Worm (Caenorhabditis elegans) whole organism, L2 larva: ENCODE measurements around the gene spe-45.

Experiments used
- C34F6.9 ChIP-seq: fragments of 150-350 bp; optimal IDR thresholded peaks from 2 replicates; lab custom pipeline; 2014; ENCODE audit warnings: missing biosample characterization, missing genetic modification characterization
- F13H6.1 ChIP-seq: sonication (generic microtip); optimal IDR thresholded peaks from 2 replicates; lab custom pipeline; 2016; ENCODE audit warnings: missing genetic modification characterization, missing compliant biosample characterization
- R02D3.7 ChIP-seq: fragments of 150-350 bp; optimal IDR thresholded peaks from 2 replicates; lab custom pipeline; 2014; ENCODE audit warnings: missing biosample characterization, missing genetic modification characterization
- Y55F3AM.14 ChIP-seq: fragments of 200-800 bp; sonication (Bioruptor generic); optimal IDR thresholded peaks from 2 replicates; lab custom pipeline; 2018; ENCODE audit warnings: mild to moderate bottlenecking, missing genetic modification characterization, missing compliant biosample characterization
- alr-1 ChIP-seq: fragments of 150-350 bp; optimal IDR thresholded peaks from 2 replicates; lab custom pipeline; 2014; ENCODE audit warnings: missing biosample characterization, missing genetic modification characterization
- aly-2 ChIP-seq: fragments of 150-350 bp; optimal IDR thresholded peaks from 2 replicates; lab custom pipeline; 2014; ENCODE audit warnings: missing biosample characterization, missing genetic modification characterization
- ama-1 ChIP-seq: fragments of 150-350 bp; optimal IDR thresholded peaks from 2 replicates; lab custom pipeline; 2018; ENCODE audit warnings: inconsistent platforms
- ceh-82 ChIP-seq: fragments of 150-350 bp; optimal IDR thresholded peaks from 2 replicates; lab custom pipeline; 2014; ENCODE audit warnings: missing biosample characterization, missing genetic modification characterization
- crh-2 ChIP-seq: sonication (generic microtip); optimal IDR thresholded peaks from 2 replicates; lab custom pipeline; 2017; ENCODE audit warnings: missing biosample characterization, missing genetic modification characterization
- egl-27 ChIP-seq: sonication (generic microtip); optimal IDR thresholded peaks from 3 replicates; lab custom pipeline; 2017; ENCODE audit warnings: missing biosample characterization, missing genetic modification reagents, missing genetic modification characterization
- elt-3 ChIP-seq: sonication (generic microtip); optimal IDR thresholded peaks from 2 replicates; lab custom pipeline; 2017; ENCODE audit warnings: missing biosample characterization, missing genetic modification characterization
- fos-1 ChIP-seq: fragments of 150-350 bp; optimal IDR thresholded peaks from 2 replicates; lab custom pipeline; 2014; ENCODE audit warnings: missing biosample characterization, missing genetic modification characterization
- gmeb-1 ChIP-seq: fragments of 150-350 bp; optimal IDR thresholded peaks from 2 replicates; lab custom pipeline; 2014; ENCODE audit warnings: missing biosample characterization, missing genetic modification characterization
- lin-11 ChIP-seq: fragments of 150-350 bp; sonication (generic microtip); optimal IDR thresholded peaks from 2 replicates; lab custom pipeline; 2014; ENCODE audit warnings: missing biosample characterization, missing genetic modification characterization, inconsistent platforms, mixed read lengths
- lin-13 ChIP-seq: fragments of 150-350 bp; optimal IDR thresholded peaks from 2 replicates; lab custom pipeline; 2014; ENCODE audit warnings: missing biosample characterization, missing genetic modification reagents, missing genetic modification characterization
- lin-39 ChIP-seq: fragments of 150-350 bp; optimal IDR thresholded peaks from 2 replicates; lab custom pipeline; 2014; ENCODE audit warnings: missing biosample characterization, missing genetic modification reagents, missing genetic modification characterization
- lsy-2 ChIP-seq, 2 experiments: fragments of 150-350 bp in 1 of 2; sonication (generic microtip) in 1 of 2; optimal IDR thresholded peaks; 2 replicates each; lab custom pipeline; 2014 to 2017; ENCODE audit warnings: missing biosample characterization in 2 of 2, missing genetic modification characterization in 2 of 2
- mab-5 ChIP-seq: fragments of 150-350 bp; optimal IDR thresholded peaks from 2 replicates; lab custom pipeline; 2014; ENCODE audit warnings: missing biosample characterization, missing genetic modification characterization
- mbf-1 ChIP-seq: sonication (generic microtip); optimal IDR thresholded peaks from 2 replicates; lab custom pipeline; 2017; ENCODE audit warnings: missing biosample characterization, missing genetic modification characterization
- mdl-1 ChIP-seq, 2 experiments: fragments of 150-350 bp in 1 of 2; sonication (generic microtip) in 1 of 2; optimal IDR thresholded peaks; 2 replicates each; lab custom pipeline; 2017; ENCODE audit warnings: missing biosample characterization in 2 of 2, missing genetic modification characterization in 2 of 2
- nhr-12 ChIP-seq: fragments of 150-350 bp; optimal IDR thresholded peaks from 2 replicates; lab custom pipeline; 2014; ENCODE audit warnings: missing biosample characterization, missing genetic modification characterization
- nhr-129 ChIP-seq: fragments of 150-350 bp; optimal IDR thresholded peaks from 2 replicates; lab custom pipeline; 2014; ENCODE audit warnings: missing biosample characterization, missing genetic modification characterization
- nhr-23 ChIP-seq: fragments of 150-350 bp; optimal IDR thresholded peaks from 2 replicates; lab custom pipeline; 2014; ENCODE audit warnings: missing biosample characterization, missing genetic modification reagents, missing genetic modification characterization
- nhr-237 ChIP-seq: fragments of 150-350 bp; optimal IDR thresholded peaks from 2 replicates; lab custom pipeline; 2014; ENCODE audit warnings: missing biosample characterization, missing genetic modification characterization
- nhr-25 ChIP-seq: fragments of 150-350 bp; sonication (generic microtip); optimal IDR thresholded peaks from 3 replicates; lab custom pipeline; 2014; ENCODE audit warnings: missing biosample characterization, missing genetic modification characterization
- nhr-77 ChIP-seq: fragments of 150-350 bp; optimal IDR thresholded peaks from 2 replicates; lab custom pipeline; 2014; ENCODE audit warnings: missing biosample characterization, missing genetic modification characterization
- sem-4 ChIP-seq: fragments of 150-350 bp; optimal IDR thresholded peaks from 2 replicates; lab custom pipeline; 2014; ENCODE audit warnings: missing biosample characterization, missing genetic modification reagents, missing genetic modification characterization
- skn-1 ChIP-seq: sonication (generic microtip); optimal IDR thresholded peaks from 2 replicates; lab custom pipeline; 2017; ENCODE audit warnings: missing biosample characterization, missing genetic modification characterization
- sma-3 ChIP-seq: sonication (generic microtip); optimal IDR thresholded peaks from 2 replicates; lab custom pipeline; 2016; ENCODE audit warnings: missing genetic modification reagents, missing genetic modification characterization, missing compliant biosample characterization
- sma-9 ChIP-seq, 2 experiments: fragments of 150-350 bp in 1 of 2; sonication (generic microtip) in 1 of 2; optimal IDR thresholded peaks; 2 replicates each; lab custom pipeline; 2014 to 2016; ENCODE audit warnings: missing genetic modification characterization in 2 of 2, mild to moderate bottlenecking in 1 of 2, missing biosample characterization in 1 of 2, missing compliant biosample characterization in 1 of 2, missing genetic modification reagents in 1 of 2, moderate library complexity in 1 of 2
- snpc-4 ChIP-seq: fragments of 150-350 bp; optimal IDR thresholded peaks from 2 replicates; lab custom pipeline; 2014; ENCODE audit warnings: missing biosample characterization, missing genetic modification characterization
- unc-39 ChIP-seq: fragments of 150-350 bp; optimal IDR thresholded peaks from 2 replicates; lab custom pipeline; 2014; ENCODE audit warnings: missing biosample characterization, missing genetic modification characterization
- unc-55 ChIP-seq: fragments of 150-350 bp; sonication (generic microtip); optimal IDR thresholded peaks from 3 replicates; lab custom pipeline; 2014; ENCODE audit warnings: missing biosample characterization, missing genetic modification reagents, missing genetic modification characterization
- unc-62 ChIP-seq: fragments of 150-350 bp; optimal IDR thresholded peaks from 2 replicates; lab custom pipeline; 2014; ENCODE audit warnings: missing biosample characterization, missing genetic modification reagents, missing genetic modification characterization
- zag-1 ChIP-seq: fragments of 150-350 bp; optimal IDR thresholded peaks from 2 replicates; lab custom pipeline; 2014; ENCODE audit warnings: missing biosample characterization, missing genetic modification characterization
- ztf-1 ChIP-seq: fragments of 200-800 bp; sonication (Bioruptor generic); conservative IDR thresholded peaks from 2 replicates; pipeline ENCODE4 v1.3.6; 2022; ENCODE audit warnings: missing genetic modification characterization, missing compliant biosample characterization
- ztf-11 ChIP-seq: sonication (generic microtip); optimal IDR thresholded peaks from 2 replicates; lab custom pipeline; 2017; ENCODE audit warnings: missing biosample characterization, missing genetic modification characterization

Gene spe-45

ce11 chrIV:12428467-12428866, 38.6 kb upstream of the spe-45 start, which contains the start of gene col-130:
col-130 (minus strand) TSS chrIV:12428516.
- TF ChIP-seq ztf-11 (tag; lab: Kevin White, UChicago), result no peak
- TF ChIP-seq, all 48 proteins: peak for 0

- TF ChIP-seq nhr-237 (tag; lab: Kevin White, UChicago) (no peak), ama-1 (lab: Kevin White, UChicago) (no peak), R02D3.7 (no peak), ztf-1 (no peak), elt-3 (no peak), ceh-82 (tag; lab: Kevin White, UChicago) (no peak), skn-1 (tag; lab: Kevin White, UChicago) (no peak), nhr-25 (tag; lab: Kevin White, UChicago) (no peak), unc-55 (GFP tag; lab: Kevin White, UChicago) (no peak), lsy-2 (tag; optimal IDR thresholded peaks at IDR 0.05; lab: Kevin White, UChicago) (no peak), nhr-129 (tag; lab: Kevin White, UChicago) (no peak), sma-3 (no peak), nhr-23 (tag; lab: Kevin White, UChicago) (no peak), mbf-1 (tag; lab: Kevin White, UChicago) (no peak)
Measured at ce11 chrIV:12427687-12428284, 37.9 kb upstream of the spe-45 start.

- TF ChIP-seq mdl-1 (tag; optimal IDR thresholded peaks at IDR 0.05; lab: Kevin White, UChicago) (peak in 1 of 2 experiments; percentile 59), zag-1 (tag; lab: Kevin White, UChicago) (no peak), mab-5 (tag; lab: Kevin White, UChicago) (peak; percentile 26), mbf-1 (tag; lab: Kevin White, UChicago) (no peak), gmeb-1 (tag; lab: Kevin White, UChicago) (no peak), lsy-2 (tag; optimal IDR thresholded peaks at IDR 0.05; lab: Kevin White, UChicago) (peak in 1 of 2 experiments; percentile 5), unc-62 (GFP tag; lab: Kevin White, UChicago) (peak; percentile 44), aly-2 (tag; lab: Kevin White, UChicago) (no peak), C34F6.9 (tag; lab: Kevin White, UChicago) (peak; percentile 9), elt-3 (no peak)
Measured at ce11 chrIV:12425595-12425994, 35.7 kb upstream of the spe-45 start.

- TF ChIP-seq nhr-77 (tag; lab: Kevin White, UChicago) (no peak), F13H6.1 (tag; lab: Kevin White, UChicago) (peak; percentile 6), sma-9 (GFP tag; optimal IDR thresholded peaks at IDR 0.05; lab: Kevin White, UChicago) (peak; percentile 86), sma-9 (tag; optimal IDR thresholded peaks at IDR 0.05; lab: Kevin White, UChicago) (no peak), crh-2 (tag; lab: Kevin White, UChicago) (peak; percentile 15), fos-1 (peak; percentile 71)
Measured at ce11 chrIV:12420455-12420854, 30.6 kb upstream of the spe-45 start, which contains the start of gene ugt-65. ugt-65 (plus strand) TSS chrIV:12420683.

ce11 chrIV:12419291-12419690, 29.4 kb upstream of the spe-45 start:
- TF ChIP-seq lin-11 (tag; lab: Kevin White, UChicago), result no peak
- TF ChIP-seq sma-9 (GFP tag; optimal IDR thresholded peaks at IDR 0.05; lab: Kevin White, UChicago), result peak; percentile 28
- TF ChIP-seq sma-9 (tag; optimal IDR thresholded peaks at IDR 0.05; lab: Kevin White, UChicago), result no peak
- no peak for TF ChIP-seq unc-55 (GFP tag; lab: Kevin White, UChicago)
- TF ChIP-seq unc-39, result no peak

ce11 chrIV:12417536-12418195, 27.8 kb upstream of the spe-45 start, which contains the start of gene F08G5.3:
F08G5.3 (minus strand) TSS chrIV:12417586.
- peak; percentile 13 to 58 for TF ChIP-seq lsy-2 (tag; optimal IDR thresholded peaks at IDR 0.05; lab: Kevin White, UChicago)
- TF ChIP-seq alr-1 (tag; lab: Kevin White, UChicago), result no peak
- no peak for TF ChIP-seq nhr-23 (tag; lab: Kevin White, UChicago)
- no peak for TF ChIP-seq lin-39 (tag; lab: Kevin White, UChicago)
- peak; percentile 37 for TF ChIP-seq lin-13
- TF ChIP-seq gmeb-1 (tag; lab: Kevin White, UChicago), result peak; percentile 36
- peak; percentile 91 for TF ChIP-seq nhr-129 (tag; lab: Kevin White, UChicago)
- peak; percentile 35 for TF ChIP-seq C34F6.9 (tag; lab: Kevin White, UChicago)
- TF ChIP-seq unc-62 (GFP tag; lab: Kevin White, UChicago), result no peak
- peak; percentile 19 for TF ChIP-seq lin-11 (tag; lab: Kevin White, UChicago)
- peak; percentile 51 for TF ChIP-seq unc-55 (GFP tag; lab: Kevin White, UChicago)
- TF ChIP-seq sma-9 (GFP tag; optimal IDR thresholded peaks at IDR 0.05; lab: Kevin White, UChicago), result peak; percentile 48
- no peak for TF ChIP-seq sma-9 (tag; optimal IDR thresholded peaks at IDR 0.05; lab: Kevin White, UChicago)
- peak; percentile 35 for TF ChIP-seq Y55F3AM.14 (GFP tag; lab: Kevin White, UChicago)
- TF ChIP-seq sem-4 (tag; lab: Kevin White, UChicago), result no peak
- no peak for TF ChIP-seq mab-5 (tag; lab: Kevin White, UChicago)
- TF ChIP-seq nhr-12, result no peak
- TF ChIP-seq egl-27 (tag; lab: Kevin White, UChicago), result peak; percentile 16
- peak; percentile 8 for TF ChIP-seq sma-3
- TF ChIP-seq snpc-4 (tag; lab: Kevin White, UChicago), result no peak
- TF ChIP-seq mdl-1 (tag; optimal IDR thresholded peaks at IDR 0.05; lab: Kevin White, UChicago), result no peak
- peak; percentile 42 for TF ChIP-seq F13H6.1 (tag; lab: Kevin White, UChicago)
- peak; percentile 55 for TF ChIP-seq fos-1
